Worm (Caenorhabditis elegans): Measurements from ENCODE around the gene sup-12.

DNA sequence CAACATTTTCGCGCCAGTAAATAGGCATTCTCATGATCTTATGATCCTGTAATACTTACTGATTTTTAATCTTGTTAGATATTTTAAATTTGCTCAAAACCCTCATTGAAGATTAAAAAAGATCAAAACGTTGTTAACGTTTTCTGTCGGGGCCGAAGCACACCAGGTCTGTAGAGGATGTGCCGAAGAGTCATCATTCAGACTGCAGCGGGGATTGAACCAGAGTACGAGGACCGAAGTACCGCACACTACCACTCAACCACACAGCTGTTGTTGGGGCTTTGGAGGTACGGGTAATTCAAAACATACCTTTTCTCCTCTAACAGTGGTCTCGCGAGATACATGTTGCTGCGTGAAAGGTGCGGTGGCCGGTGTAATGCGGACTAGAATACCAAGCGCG lies 9.9 kb downstream of the sup-12 start:
- no peak for TF ChIP-seq ceh-82 (tag; optimal IDR thresholded peaks at IDR 0.05)
- TF ChIP-seq nhr-67 (tag; optimal IDR thresholded peaks at IDR 0.05), result no peak
- TF ChIP-seq aly-2 (tag; optimal IDR thresholded peaks at IDR 0.05), result no peak
- TF ChIP-seq ceh-9 (tag; optimal IDR thresholded peaks at IDR 0.05), result no peak
- no peak for TF ChIP-seq ztf-11 (tag; optimal IDR thresholded peaks at IDR 0.05)
- TF ChIP-seq lin-15B (tag; optimal IDR thresholded peaks at IDR 0.05), result no peak
- no peak for TF ChIP-seq fkh-10 (GFP tag; optimal IDR thresholded peaks at IDR 0.05)
- TF ChIP-seq unc-62 (GFP tag; optimal IDR thresholded peaks at IDR 0.05), result no peak
- no peak for TF ChIP-seq R02D3.7 (tag; optimal IDR thresholded peaks at IDR 0.05)
- no peak for TF ChIP-seq mml-1 (tag; optimal IDR thresholded peaks at IDR 0.05)
- TF ChIP-seq mdl-1 (tag; optimal IDR thresholded peaks at IDR 0.05), result no peak
- TF ChIP-seq nhr-12 (tag; optimal IDR thresholded peaks at IDR 0.05), result no peak
- TF ChIP-seq zag-1 (tag; optimal IDR thresholded peaks at IDR 0.05), result no peak

All from whole organism, L3 larva.